Worm (Caenorhabditis elegans): ENCODE results near the gene rsa-2.
A peak's percentile ranks its signal among the peaks of the same experiment; 100 is the strongest.

The rsa-2 gene

DNA sequence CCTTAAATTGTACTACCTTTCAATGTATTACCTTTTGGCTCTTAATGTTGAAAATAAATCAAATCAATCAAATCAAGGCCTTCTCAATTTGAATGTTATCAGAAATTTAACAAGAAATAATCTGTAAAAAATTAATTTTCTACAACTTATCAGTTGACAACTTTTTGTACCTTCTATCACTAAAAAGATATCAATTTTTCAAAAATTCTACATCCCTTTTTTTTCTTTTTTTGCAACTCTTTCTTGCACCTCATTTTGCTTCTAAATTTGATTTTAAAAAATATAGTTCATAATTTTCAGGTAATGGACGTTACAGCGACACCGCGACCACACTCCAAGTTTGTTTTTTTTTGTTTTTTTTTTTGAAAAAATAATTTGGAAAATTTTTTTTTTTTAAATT, 24.9 kb downstream of the rsa-2 start, which contains the start of gene W09D6.5:
TSS of gene W09D6.5 (plus strand) at position 301 of the 400 bp plus-strand sequence.
- TF ChIP-seq lin-54 (GFP tag; optimal IDR thresholded peaks at IDR 0.05) (no peak), ceh-27 (GFP tag; optimal IDR thresholded peaks at IDR 0.05) (no peak), efl-1 (GFP tag; optimal IDR thresholded peaks at IDR 0.05) (no peak), dox-1 (GFP tag; IDR thresholded peaks at IDR 0.05) (no peak), F57C9.4 (tag; optimal IDR thresholded peaks at IDR 0.05) (no peak), pbrm-1 (GFP tag; IDR thresholded peaks at IDR 0.05) (no peak), ztf-18 (tag; optimal IDR thresholded peaks at IDR 0.05) (no peak), nhr-90 (tag; optimal IDR thresholded peaks at IDR 0.05) (no peak), cebp-2 (GFP tag; IDR thresholded peaks at IDR 0.05) (no peak), B0336.3 (GFP tag; IDR thresholded peaks at IDR 0.05) (no peak), F22D6.2 (tag; optimal IDR thresholded peaks at IDR 0.05) (no peak), attf-3 (GFP tag; conservative IDR thresholded peaks at IDR 0.05) (no peak), ztf-22 (GFP tag; optimal IDR thresholded peaks at IDR 0.05) (no peak), unc-62 (GFP tag; optimal IDR thresholded peaks at IDR 0.05) (no peak), madf-6 (GFP tag; IDR thresholded peaks at IDR 0.05) (no peak), ceh-79 (tag; optimal IDR thresholded peaks at IDR 0.05) (no peak), die-1 (tag; optimal IDR thresholded peaks at IDR 0.05) (no peak), mel-28 (tag; optimal IDR thresholded peaks at IDR 0.05; ENCODE audit: borderline replicate concordance) (no peak)

DNA sequence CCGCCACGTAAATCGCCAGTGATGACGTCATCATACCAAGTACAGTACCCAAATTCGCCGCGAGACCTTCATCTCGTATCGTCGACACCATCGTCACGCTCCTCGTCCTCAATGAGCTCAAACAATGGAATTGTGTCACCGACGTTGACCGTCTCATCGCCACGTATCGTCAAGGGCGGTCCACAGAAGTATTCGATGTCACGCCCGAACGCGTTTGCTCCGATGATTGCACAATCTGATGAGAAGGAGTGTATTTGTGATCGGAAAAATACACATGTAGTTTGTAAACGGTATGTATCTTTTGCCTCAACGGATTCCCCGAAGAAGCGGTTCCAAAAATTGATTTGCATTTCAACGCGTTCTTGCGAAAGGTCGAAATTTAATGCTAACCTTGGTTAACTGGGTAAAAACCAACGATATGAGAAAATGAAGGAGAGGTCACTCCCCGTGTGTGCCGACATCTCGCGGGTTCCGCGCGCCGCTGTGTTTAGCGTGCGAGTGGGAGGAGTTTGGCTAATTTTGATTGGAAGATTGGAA, 26.9 kb downstream of the rsa-2 start:
- TF ChIP-seq lin-40 (tag; optimal IDR thresholded peaks at IDR 0.05) (peak; percentile 24), fkh-3 (tag; optimal IDR thresholded peaks at IDR 0.05) (peak; percentile 13), T07F8.4 (tag; optimal IDR thresholded peaks at IDR 0.05) (no peak), snpc-1.3 (tag; optimal IDR thresholded peaks at IDR 0.05; ENCODE audit: insufficient read depth) (peak; percentile 92), ceh-58 (GFP tag; IDR thresholded peaks at IDR 0.05) (0 out of 2 replicates have a peak, but pooled peaks have one; percentile 27), F57A8.1 (GFP tag; optimal IDR thresholded peaks at IDR 0.05) (no peak), gei-17 (GFP tag; optimal IDR thresholded peaks at IDR 0.05) (peak; percentile 51), let-607 (tag; optimal IDR thresholded peaks at IDR 0.05) (no peak), hsf-1 (GFP tag; IDR thresholded peaks at IDR 0.05) (peak; percentile 52), lin-35 (GFP tag; optimal IDR thresholded peaks at IDR 0.05) (peak in 1 of 3 experiments; percentile 30), ztf-22 (GFP tag; optimal IDR thresholded peaks at IDR 0.05) (no peak), him-1 (tag; optimal IDR thresholded peaks at IDR 0.05) (peak; percentile 59), mel-28 (tag; optimal IDR thresholded peaks at IDR 0.05; ENCODE audit: borderline replicate concordance) (peak; percentile 3), ceh-100 (GFP tag; IDR thresholded peaks at IDR 0.05) (peak; percentile 90), ZK185.1 (tag; optimal IDR thresholded peaks at IDR 0.05; ENCODE audit: poor library complexity, severe bottlenecking) (peak; percentile 36), unc-130 (GFP tag; optimal IDR thresholded peaks at IDR 0.05) (peak; percentile 52), B0019.2 (GFP tag; conservative IDR thresholded peaks at IDR 0.05) (no peak), madf-6 (GFP tag; IDR thresholded peaks at IDR 0.05) (peak; percentile 71), ccch-3 (GFP tag; optimal IDR thresholded peaks at IDR 0.05) (no peak), Y95B8A.8 (GFP tag; IDR thresholded peaks at IDR 0.05) (peak; percentile 69; the same call in 1 of the 2 replicates), F33H1.4 (GFP tag; IDR thresholded peaks at IDR 0.05) (peak; percentile 65), ets-4 (GFP tag; optimal IDR thresholded peaks at IDR 0.05) (no peak), F49E8.2 (tag; optimal IDR thresholded peaks at IDR 0.05; ENCODE audit: insufficient read depth) (peak; percentile 92), hrde-1 (tag; optimal IDR thresholded peaks at IDR 0.05; ENCODE audit: borderline replicate concordance) (peak; percentile 41), F37B4.10 (GFP tag; IDR thresholded peaks at IDR 0.05) (0 out of 2 replicates have a peak, but pooled peaks have one; percentile 12), aptf-3 (GFP tag; IDR thresholded peaks at IDR 0.05) (0 out of 2 replicates have a peak, but pooled peaks have one; percentile 41), T26A5.8 (tag; optimal IDR thresholded peaks at IDR 0.05) (peak; percentile 32), nfyb-1 (GFP tag; IDR thresholded peaks at IDR 0.05) (peak; percentile 68), cebp-1 (GFP tag; IDR thresholded peaks at IDR 0.05) (no peak), cebp-1 (tag; optimal IDR thresholded peaks at IDR 0.05) (peak; percentile 50), nfya-1 (tag; optimal IDR thresholded peaks at IDR 0.05; ENCODE audit: borderline replicate concordance, insufficient read depth) (no peak)
